Worm (Caenorhabditis elegans) whole organism, L4 larva: ENCODE data around the gene prmt-9.

ENCODE experiments used
- F37D6.2 ChIP-seq: sonication (generic microtip); optimal IDR thresholded peaks from 2 replicates; lab custom pipeline; 2016; ENCODE audit warnings: mild to moderate bottlenecking, missing genetic modification characterization, missing compliant biosample characterization
- F44E2.7 ChIP-seq: fragments of 200-800 bp; sonication (Bioruptor generic); IDR thresholded peaks from 2 replicates; pipeline ENCODE4 v2.1.2; 2022; ENCODE audit warnings: missing genetic modification characterization, missing compliant biosample characterization
- T20F7.1 ChIP-seq: fragments of 200-800 bp; sonication (Bioruptor generic); optimal IDR thresholded peaks from 2 replicates; lab custom pipeline; 2018; ENCODE audit warnings: mild to moderate bottlenecking, missing genetic modification characterization, missing compliant biosample characterization
- aha-1 ChIP-seq: fragments of 150-350 bp; peaks from one replicate; lab custom pipeline; 2014; ENCODE audit warnings: missing biosample characterization, missing genetic modification characterization
- arid-1 ChIP-seq: fragments of 200-800 bp; sonication (Bioruptor generic); conservative IDR thresholded peaks from 2 replicates; pipeline ENCODE4 v1.3.6; 2022; ENCODE audit warnings: missing genetic modification reagents, missing genetic modification characterization, missing compliant biosample characterization
- attf-4 ChIP-seq: sonication (generic microtip); optimal IDR thresholded peaks from 3 replicates; lab custom pipeline; 2017; ENCODE audit warnings: missing biosample characterization, missing genetic modification characterization
- ceh-32 ChIP-seq: sonication (generic microtip); optimal IDR thresholded peaks from 2 replicates; lab custom pipeline; 2016; ENCODE audit warnings: mild to moderate bottlenecking, missing genetic modification characterization, missing compliant biosample characterization; ENCODE audit not compliant: poor library complexity
- ceh-44 ChIP-seq: fragments of 200-800 bp; sonication (Bioruptor generic); IDR thresholded peaks from 2 replicates; pipeline ENCODE4 v1.3.6; 2022; ENCODE audit warnings: missing genetic modification reagents, missing genetic modification characterization, missing compliant biosample characterization
- ces-1 ChIP-seq: fragments of 150-350 bp; sonication (generic microtip); optimal IDR thresholded peaks from 4 replicates; lab custom pipeline; 2014; ENCODE audit warnings: missing biosample characterization, missing genetic modification reagents, missing genetic modification characterization
- cey-2 ChIP-seq: sonication (generic microtip); optimal IDR thresholded peaks from 3 replicates; lab custom pipeline; 2017; ENCODE audit warnings: missing genetic modification characterization, mild to moderate bottlenecking, missing compliant biosample characterization, antibody characterized with exemption, borderline replicate concordance; ENCODE audit not compliant: insufficient read depth
- daf-8 ChIP-seq: fragments of 200-800 bp; sonication (Bioruptor generic); IDR thresholded peaks from 2 replicates; pipeline ENCODE4 v1.3.6; 2022; ENCODE audit warnings: missing genetic modification characterization, missing compliant biosample characterization
- hif-1 ChIP-seq, 2 experiments: sonication (generic microtip); optimal IDR thresholded peaks; 2 replicates each; lab custom pipeline; 2016 to 2017; ENCODE audit warnings: missing compliant biosample characterization in 2 of 2, missing genetic modification characterization in 2 of 2, missing genetic modification reagents in 2 of 2, missing genotype in 2 of 2, mild to moderate bottlenecking in 1 of 2
- hlh-11 ChIP-seq: fragments of 200-800 bp; sonication (Bioruptor generic); optimal IDR thresholded peaks from 2 replicates; lab custom pipeline; 2018; ENCODE audit warnings: mild to moderate bottlenecking, missing genetic modification characterization, missing compliant biosample characterization
- jun-1 ChIP-seq: fragments of 150-350 bp; optimal IDR thresholded peaks from 2 replicates; lab custom pipeline; 2014; ENCODE audit warnings: missing biosample characterization, missing genetic modification reagents, missing genetic modification characterization
- lin-39 ChIP-seq: fragments of 150-350 bp; optimal IDR thresholded peaks from 2 replicates; lab custom pipeline; 2014; ENCODE audit warnings: missing biosample characterization, missing genetic modification reagents, missing genetic modification characterization
- lir-3 ChIP-seq: sonication (generic microtip); optimal IDR thresholded peaks from 2 replicates; lab custom pipeline; 2016; ENCODE audit warnings: mild to moderate bottlenecking, missing genetic modification characterization, missing compliant biosample characterization
- madf-5 ChIP-seq, 2 experiments: fragments of 200-800 bp; sonication (Bioruptor generic); IDR thresholded peaks; 2 replicates each; pipeline ENCODE4 v1.3.6; 2022; ENCODE audit warnings: missing compliant biosample characterization in 2 of 2, missing genetic modification characterization in 2 of 2
- mdl-1 ChIP-seq, 2 experiments: fragments of 150-350 bp in 1 of 2; sonication (generic microtip) in 1 of 2; optimal IDR thresholded peaks; 2 replicates each; lab custom pipeline; 2014 to 2017; ENCODE audit warnings: missing biosample characterization in 2 of 2, missing genetic modification characterization in 2 of 2
- mdt-29 ChIP-seq: fragments of 200-800 bp; sonication (Bioruptor generic); IDR thresholded peaks from 2 replicates; pipeline ENCODE4 v1.3.6; 2022; ENCODE audit warnings: missing genetic modification reagents, missing genetic modification characterization, missing compliant biosample characterization
- mep-1 ChIP-seq: fragments of 150-350 bp; sonication (generic microtip); optimal IDR thresholded peaks from 3 replicates; lab custom pipeline; 2014; ENCODE audit warnings: missing biosample characterization, missing genetic modification characterization
- mes-2 ChIP-seq: sonication (generic microtip); optimal IDR thresholded peaks from 2 replicates; lab custom pipeline; 2016; ENCODE audit warnings: missing genotype, mild to moderate bottlenecking, missing genetic modification characterization, missing compliant biosample characterization; ENCODE audit not compliant: poor library complexity, severe bottlenecking
- mxl-2 ChIP-seq: fragments of 200-800 bp; sonication (Bioruptor generic); conservative IDR thresholded peaks from 2 replicates; pipeline ENCODE4 v1.3.6; 2022; ENCODE audit warnings: missing genetic modification reagents, missing genetic modification characterization, missing compliant biosample characterization
- nhr-11 ChIP-seq: fragments of 150-350 bp; optimal IDR thresholded peaks from 2 replicates; lab custom pipeline; 2014; ENCODE audit warnings: missing biosample characterization, missing genetic modification characterization
- nhr-237 ChIP-seq: sonication (generic microtip); optimal IDR thresholded peaks from 2 replicates; lab custom pipeline; 2017; ENCODE audit warnings: missing biosample characterization, missing genetic modification characterization
- nhr-28 ChIP-seq: fragments of 150-350 bp; optimal IDR thresholded peaks from 2 replicates; lab custom pipeline; 2014; ENCODE audit warnings: missing biosample characterization, missing genetic modification characterization
- nhr-48 ChIP-seq: sonication (generic microtip); optimal IDR thresholded peaks from 2 replicates; lab custom pipeline; 2016; ENCODE audit warnings: mild to moderate bottlenecking, missing genetic modification characterization, missing compliant biosample characterization
- nhr-6 ChIP-seq: fragments of 150-350 bp; optimal IDR thresholded peaks from 2 replicates; lab custom pipeline; 2014; ENCODE audit warnings: missing biosample characterization, missing genetic modification characterization
- nhr-76 ChIP-seq: fragments of 150-350 bp; optimal IDR thresholded peaks from 2 replicates; lab custom pipeline; 2014; ENCODE audit warnings: missing biosample characterization, missing genetic modification characterization
- snpc-1.2 ChIP-seq: fragments of 200-800 bp; sonication (Bioruptor generic); IDR thresholded peaks from 2 replicates; pipeline ENCODE4 v1.3.6; 2022; ENCODE audit warnings: missing genetic modification reagents, missing genetic modification characterization, missing compliant biosample characterization
- snpc-4 ChIP-seq: fragments of 150-350 bp; optimal IDR thresholded peaks from 2 replicates; lab custom pipeline; 2014; ENCODE audit warnings: missing biosample characterization, missing genetic modification characterization
- spr-1 ChIP-seq: sonication (generic microtip); optimal IDR thresholded peaks from 2 replicates; lab custom pipeline; 2016; ENCODE audit warnings: mild to moderate bottlenecking, missing genetic modification characterization, missing compliant biosample characterization
- spr-3 ChIP-seq: fragments of 200-800 bp; sonication (Bioruptor generic); optimal IDR thresholded peaks from 2 replicates; lab custom pipeline; 2018; ENCODE audit warnings: mild to moderate bottlenecking, missing genetic modification characterization, missing compliant biosample characterization
- tag-97 ChIP-seq: fragments of 200-800 bp; sonication (Bioruptor generic); IDR thresholded peaks from 2 replicates; pipeline ENCODE4 v1.3.6; 2022; ENCODE audit warnings: missing genetic modification characterization, missing compliant biosample characterization
- unc-62 ChIP-seq, 3 experiments: fragments of 150-350 bp in 1 of 3; sonication (generic microtip); optimal IDR thresholded peaks in 2 of 3; peaks in 1 of 3; 1 replicate in 1 of 3; 2 replicates in 2 of 3; lab custom pipeline; 2014 to 2017; ENCODE audit warnings: missing biosample characterization in 3 of 3, missing genetic modification characterization in 3 of 3, missing genetic modification reagents in 3 of 3, missing genotype in 1 of 3
- zfp-3 ChIP-seq: fragments of 200-800 bp; sonication (Bioruptor generic); conservative IDR thresholded peaks from 2 replicates; pipeline ENCODE4 v1.3.6; 2022; ENCODE audit warnings: missing genetic modification reagents, missing genetic modification characterization, missing compliant biosample characterization
- zip-11 ChIP-seq: fragments of 200-800 bp; sonication (Bioruptor generic); IDR thresholded peaks from 2 replicates; pipeline ENCODE4 v1.3.6; 2022; ENCODE audit warnings: missing genetic modification characterization, missing compliant biosample characterization
- ztf-7 ChIP-seq: fragments of 150-350 bp; optimal IDR thresholded peaks from 2 replicates; lab custom pipeline; 2014; ENCODE audit warnings: missing biosample characterization, missing genetic modification characterization

prmt-9 gene

DNA sequence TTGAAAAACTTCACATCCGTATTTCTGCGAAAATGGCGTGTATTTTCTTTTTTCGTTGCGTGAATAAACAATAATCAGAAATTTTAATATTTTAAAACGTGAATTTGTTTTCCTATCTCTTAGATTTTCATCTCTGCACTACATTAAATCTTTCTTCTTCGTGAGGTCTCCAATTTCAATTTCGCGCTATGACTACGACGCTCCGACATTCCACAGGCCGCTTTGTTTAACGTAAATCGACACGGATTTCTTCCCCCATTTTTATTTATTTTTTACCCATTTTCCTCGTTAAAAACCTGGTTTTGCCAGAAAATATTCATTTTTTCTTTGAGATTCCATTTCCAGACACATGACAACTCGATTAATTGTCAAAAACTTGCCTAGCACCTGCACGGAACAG, 40.5 kb upstream of the prmt-9 start, which contains the start of the genes T23F6.3 and rbd-1 (continued):
- TF ChIP-seq ceh-32 (tag; lab: Kevin White, UChicago): no peak
- no peak for TF ChIP-seq F44E2.7 (GFP tag; lab: Robert Waterston, UW)
- TF ChIP-seq hlh-11 (tag; lab: Kevin White, UChicago): peak; percentile 66
- TF ChIP-seq lir-3 (tag; lab: Kevin White, UChicago): no peak
- peak; percentile 55; the same call in 1 of the 2 replicates for TF ChIP-seq snpc-1.2
- no peak for TF ChIP-seq F37D6.2 (tag; lab: Kevin White, UChicago)
- peak; percentile 74 for TF ChIP-seq ztf-7 (tag; lab: Kevin White, UChicago)
- TF ChIP-seq snpc-4 (tag; lab: Kevin White, UChicago): no peak
- no peak for TF ChIP-seq nhr-48 (tag; lab: Kevin White, UChicago)
- no peak for TF ChIP-seq nhr-237 (tag; lab: Kevin White, UChicago)
- TF ChIP-seq mdl-1 (tag; optimal IDR thresholded peaks at IDR 0.05; lab: Kevin White, UChicago): peak in 1 of 2 experiments; percentile 22

DNA sequence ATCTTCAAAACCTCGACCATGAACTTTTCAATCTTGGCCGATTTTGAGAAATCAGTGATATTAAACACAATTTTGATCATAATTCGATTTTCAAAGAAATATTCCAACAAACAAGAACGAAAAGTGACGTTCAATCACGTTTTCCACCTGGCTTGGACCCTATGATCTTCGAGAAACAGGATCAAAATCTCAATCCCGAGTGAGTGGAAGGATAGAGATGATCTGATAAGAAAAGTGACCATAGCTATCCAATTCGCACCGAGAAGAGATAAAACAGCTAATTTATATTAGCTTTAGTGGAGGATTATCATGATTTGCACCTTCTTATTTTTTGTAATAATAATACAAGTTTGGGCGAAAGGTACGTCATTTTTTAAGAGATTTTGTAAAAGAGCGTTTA, 36.9 kb upstream of the prmt-9 start, which contains the start of gene T23F6.2:
TSS of gene T23F6.2 (plus strand) at position 251 of the 400 bp plus-strand sequence.
- TF ChIP-seq tag-97 (GFP tag; lab: Robert Waterston, UW) (no peak), lir-3 (tag; lab: Kevin White, UChicago) (no peak), nhr-76 (tag; lab: Kevin White, UChicago) (no peak), nhr-48 (tag; lab: Kevin White, UChicago) (no peak), nhr-28 (peak; percentile 0), T20F7.1 (no peak), lin-39 (tag; lab: Kevin White, UChicago) (no peak), zfp-3 (GFP tag; lab: Robert Waterston, UW) (no peak), ceh-44 (GFP tag; lab: Robert Waterston, UW) (no peak), arid-1 (GFP tag; lab: Robert Waterston, UW) (no peak), spr-3 (GFP tag; lab: Kevin White, UChicago) (no peak), nhr-11 (no peak), ceh-32 (tag; lab: Kevin White, UChicago) (no peak), hif-1 (tag; optimal IDR thresholded peaks at IDR 0.05; lab: Kevin White, UChicago) (no peak), mep-1 (tag; lab: Kevin White, UChicago) (no peak), daf-8 (GFP tag; lab: Robert Waterston, UW) (no peak), aha-1 (peak; percentile 44)

DNA sequence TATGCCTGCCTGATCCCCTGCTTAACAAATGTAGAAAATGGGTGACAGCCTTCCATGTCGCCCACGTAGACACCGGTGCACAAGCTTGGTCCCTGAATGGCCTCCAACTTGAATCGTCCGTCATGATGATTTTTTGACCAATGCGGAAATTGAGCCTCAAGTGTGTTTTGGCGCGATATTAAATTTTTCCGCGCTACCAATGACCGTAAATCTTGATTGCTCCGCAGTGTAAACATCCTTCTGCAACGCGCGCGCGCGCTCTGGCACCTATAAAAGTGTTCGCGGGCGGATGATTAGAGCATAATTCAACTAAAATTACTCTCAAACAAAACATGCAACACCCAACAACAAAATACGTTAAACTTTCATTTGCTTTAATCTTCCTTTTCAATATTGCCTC, 35.5 kb upstream of the prmt-9 start, which contains the start of gene idpp-7:
TSS of gene idpp-7 (plus strand) at position 301 of the 400 bp plus-strand sequence.
- TF ChIP-seq zip-11 (GFP tag; lab: Robert Waterston, UW) (no peak), madf-5 (GFP tag; IDR thresholded peaks at IDR 0.05; lab: Robert Waterston, UW) (no peak), attf-4 (no peak), hlh-11 (tag; lab: Kevin White, UChicago) (no peak), cey-2 (no peak), nhr-6 (tag; lab: Kevin White, UChicago) (no peak), nhr-237 (tag; lab: Kevin White, UChicago) (no peak), ces-1 (GFP tag; lab: Kevin White, UChicago) (no peak), mxl-2 (GFP tag; lab: Robert Waterston, UW) (no peak), spr-1 (no peak), mes-2 (tag; lab: Kevin White, UChicago) (no peak), mdt-29 (GFP tag; lab: Robert Waterston, UW) (no peak), unc-62 (GFP tag; optimal IDR thresholded peaks at IDR 0.05 in 1 of 2; lab: Kevin White, UChicago) (no peak), unc-62 (tag; optimal IDR thresholded peaks at IDR 0.05; lab: Kevin White, UChicago) (no peak), lir-3 (tag; lab: Kevin White, UChicago) (no peak), jun-1 (tag; lab: Kevin White, UChicago) (no peak)
- TF ChIP-seq, all 104 proteins: peak for 0
